Worm (Caenorhabditis elegans) whole organism, L3 larva: ENCODE results near the gene inso-1.

Experiments
- R02D3.7 ChIP-seq: fragments of 150-350 bp; optimal IDR thresholded peaks from 2 replicates; lab custom pipeline; 2014; ENCODE audit warnings: missing biosample characterization, missing genetic modification characterization
- ZK546.5 ChIP-seq: sonication (generic microtip); optimal IDR thresholded peaks from 2 replicates; lab custom pipeline; 2017; ENCODE audit warnings: missing biosample characterization, missing genetic modification characterization
- aly-2 ChIP-seq: fragments of 150-350 bp; optimal IDR thresholded peaks from 2 replicates; lab custom pipeline; 2014; ENCODE audit warnings: missing biosample characterization, missing genetic modification characterization
- ama-1 ChIP-seq: fragments of 150-350 bp; optimal IDR thresholded peaks from 2 replicates; lab custom pipeline; 2018
- ceh-82 ChIP-seq: fragments of 150-350 bp; optimal IDR thresholded peaks from 2 replicates; lab custom pipeline; 2014; ENCODE audit warnings: missing biosample characterization, missing genetic modification characterization
- ceh-9 ChIP-seq: sonication (generic microtip); optimal IDR thresholded peaks from 2 replicates; lab custom pipeline; 2018; ENCODE audit warnings: missing biosample characterization, missing genetic modification characterization
- egl-27 ChIP-seq: sonication (generic microtip); optimal IDR thresholded peaks from 4 replicates; lab custom pipeline; 2017; ENCODE audit warnings: missing biosample characterization, missing genetic modification reagents, missing genetic modification characterization
- egl-5 ChIP-seq: fragments of 150-350 bp; optimal IDR thresholded peaks from 2 replicates; lab custom pipeline; 2017; ENCODE audit warnings: missing biosample characterization, missing genetic modification reagents, missing genetic modification characterization, inconsistent platforms
- elt-2 ChIP-seq: sonication (generic microtip); optimal IDR thresholded peaks from 2 replicates; lab custom pipeline; 2016; ENCODE audit warnings: missing genetic modification reagents, mild to moderate bottlenecking, missing genetic modification characterization, missing compliant biosample characterization
- elt-3 ChIP-seq, 3 experiments: fragments of 150-350 bp in 1 of 3; sonication (generic microtip) in 2 of 3; optimal IDR thresholded peaks; 2 replicates in 2 of 3; 4 replicates in 1 of 3; lab custom pipeline; 2014 to 2017; ENCODE audit warnings: missing biosample characterization in 3 of 3, missing genetic modification characterization in 3 of 3
- eor-1 ChIP-seq, 2 experiments: fragments of 150-350 bp; optimal IDR thresholded peaks; 2 replicates each; lab custom pipeline; 2014 to 2018; ENCODE audit warnings: missing biosample characterization in 2 of 2, missing genetic modification characterization in 2 of 2
- fkh-10 ChIP-seq: sonication (generic microtip); optimal IDR thresholded peaks from 2 replicates; lab custom pipeline; 2017; ENCODE audit warnings: missing biosample characterization, missing genetic modification reagents, missing genetic modification characterization
- fkh-2 ChIP-seq: fragments of 150-350 bp; optimal IDR thresholded peaks from 2 replicates; lab custom pipeline; 2014; ENCODE audit warnings: missing biosample characterization, missing genetic modification reagents, missing genetic modification characterization
- fos-1 ChIP-seq: fragments of 150-350 bp; optimal IDR thresholded peaks from 2 replicates; lab custom pipeline; 2014; ENCODE audit warnings: missing biosample characterization, missing genetic modification characterization
- lin-15B ChIP-seq: fragments of 150-350 bp; optimal IDR thresholded peaks from 2 replicates; lab custom pipeline; 2014; ENCODE audit warnings: missing biosample characterization, missing genetic modification characterization
- lsy-12 ChIP-seq: sonication (generic microtip); optimal IDR thresholded peaks from 2 replicates; lab custom pipeline; 2016; ENCODE audit warnings: mild to moderate bottlenecking, missing genetic modification characterization, missing compliant biosample characterization
- mdl-1 ChIP-seq: fragments of 150-350 bp; optimal IDR thresholded peaks from 2 replicates; lab custom pipeline; 2014; ENCODE audit warnings: missing biosample characterization, missing genetic modification characterization
- mml-1 ChIP-seq: fragments of 150-350 bp; sonication (generic microtip); optimal IDR thresholded peaks from 3 replicates; lab custom pipeline; 2014; ENCODE audit warnings: missing biosample characterization, missing genetic modification characterization
- nfya-1 ChIP-seq: sonication (generic microtip); optimal IDR thresholded peaks from 2 replicates; lab custom pipeline; 2017; ENCODE audit warnings: missing genetic modification characterization, mild to moderate bottlenecking, missing compliant biosample characterization, antibody characterized with exemption, moderate library complexity; ENCODE audit not compliant: insufficient read depth
- nhr-11 ChIP-seq: fragments of 150-350 bp; optimal IDR thresholded peaks from 2 replicates; lab custom pipeline; 2014; ENCODE audit warnings: missing biosample characterization, missing genetic modification characterization
- nhr-12 ChIP-seq: fragments of 150-350 bp; optimal IDR thresholded peaks from 2 replicates; lab custom pipeline; 2014; ENCODE audit warnings: missing biosample characterization, missing genetic modification characterization
- nhr-23 ChIP-seq: fragments of 150-350 bp; optimal IDR thresholded peaks from 2 replicates; lab custom pipeline; 2014; ENCODE audit warnings: missing biosample characterization, missing genetic modification reagents, missing genetic modification characterization
- nhr-237 ChIP-seq: fragments of 150-350 bp; optimal IDR thresholded peaks from 2 replicates; lab custom pipeline; 2014; ENCODE audit warnings: missing biosample characterization, missing genetic modification characterization
- nhr-25 ChIP-seq: sonication (generic microtip); optimal IDR thresholded peaks from 2 replicates; lab custom pipeline; 2017; ENCODE audit warnings: missing biosample characterization, missing genetic modification characterization
- nhr-28 ChIP-seq: fragments of 150-350 bp; optimal IDR thresholded peaks from 2 replicates; lab custom pipeline; 2014; ENCODE audit warnings: missing biosample characterization, missing genetic modification characterization
- nhr-43 ChIP-seq: sonication (generic microtip); optimal IDR thresholded peaks from 2 replicates; lab custom pipeline; 2016; ENCODE audit warnings: mild to moderate bottlenecking, missing genetic modification characterization, missing compliant biosample characterization; ENCODE audit not compliant: poor library complexity, severe bottlenecking
- nhr-67 ChIP-seq: fragments of 150-350 bp; optimal IDR thresholded peaks from 2 replicates; lab custom pipeline; 2014; ENCODE audit warnings: missing biosample characterization, missing genetic modification characterization
- nhr-76 ChIP-seq: fragments of 150-350 bp; sonication (generic microtip); optimal IDR thresholded peaks from 5 replicates; lab custom pipeline; 2014; ENCODE audit warnings: missing biosample characterization, missing genetic modification characterization
- pha-4 ChIP-seq: fragments of 150-350 bp; optimal IDR thresholded peaks from 2 replicates; lab custom pipeline; 2014; ENCODE audit warnings: missing biosample characterization, missing genetic modification reagents, missing genetic modification characterization
- pqm-1 ChIP-seq: fragments of 150-350 bp; optimal IDR thresholded peaks from 2 replicates; lab custom pipeline; 2017; ENCODE audit warnings: missing biosample characterization, missing genetic modification characterization, inconsistent platforms
- sea-2 ChIP-seq: fragments of 150-350 bp; sonication (generic microtip); optimal IDR thresholded peaks from 4 replicates; lab custom pipeline; 2014; ENCODE audit warnings: missing biosample characterization, missing genetic modification reagents, missing genetic modification characterization
- snpc-4 ChIP-seq: fragments of 150-350 bp; optimal IDR thresholded peaks from 2 replicates; lab custom pipeline; 2014; ENCODE audit warnings: missing biosample characterization, missing genetic modification characterization
- unc-62 ChIP-seq: fragments of 150-350 bp; sonication (generic microtip); optimal IDR thresholded peaks from 4 replicates; lab custom pipeline; 2014; ENCODE audit warnings: missing biosample characterization, missing genetic modification reagents, missing genetic modification characterization
- ztf-11 ChIP-seq: fragments of 150-350 bp; optimal IDR thresholded peaks from 2 replicates; lab custom pipeline; 2014; ENCODE audit warnings: missing biosample characterization, missing genetic modification characterization

inso-1 gene

DNA sequence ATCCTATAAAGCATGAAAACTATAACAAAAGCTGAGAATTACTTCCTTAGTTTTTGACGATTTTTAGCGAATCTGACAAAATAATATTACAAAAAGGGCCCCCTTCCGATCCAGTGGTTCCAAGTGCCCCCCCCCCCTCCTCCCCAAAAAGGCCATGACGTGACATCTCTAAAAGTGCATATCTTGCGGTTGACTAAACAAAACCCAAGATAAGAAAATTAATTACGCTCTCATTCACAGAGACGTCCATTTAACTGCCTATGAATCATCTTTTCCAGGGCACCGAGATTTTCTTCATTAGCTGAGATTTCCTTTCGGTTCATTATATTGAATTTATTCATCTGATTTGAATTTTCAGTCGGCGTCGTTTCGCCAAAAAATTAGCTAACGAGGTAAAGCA, at the start of gene inso-1:
Gene inso-1, plus strand, starts transcription at position 301 of the 400 bp plus-strand sequence.
- TF ChIP-seq sea-2 (GFP tag; lab: Kevin White, UChicago) (no peak), ama-1 (lab: Kevin White, UChicago) (no peak), ceh-9 (tag; lab: Kevin White, UChicago) (no peak)

DNA sequence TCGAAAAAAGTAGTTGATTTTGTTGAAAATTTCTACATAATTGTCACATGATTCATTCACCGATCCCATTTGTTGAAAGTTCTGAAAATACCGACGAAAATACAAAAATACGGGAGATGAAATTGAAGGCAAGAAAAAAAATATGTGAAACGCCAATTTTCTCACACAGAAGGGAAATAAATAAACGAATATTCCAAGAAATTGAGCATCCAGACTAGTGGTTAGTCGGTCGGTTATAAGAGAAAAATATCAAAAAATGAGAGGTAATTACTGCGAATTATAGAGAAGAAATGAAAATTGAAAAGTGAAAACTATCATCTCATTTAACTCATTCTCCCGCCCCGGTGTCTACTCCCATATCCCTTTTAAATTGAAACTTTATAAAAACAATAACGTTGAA, 44.4 kb upstream of the inso-1 start, which contains the start of gene npr-11:
Gene npr-11, minus strand, starts transcription at position 101 of the 400 bp plus-strand sequence.
- TF ChIP-seq unc-62 (GFP tag; lab: Kevin White, UChicago): no peak
- no peak for TF ChIP-seq ama-1 (lab: Kevin White, UChicago)
- no peak for TF ChIP-seq nhr-25
- no peak for TF ChIP-seq ztf-11 (tag; lab: Kevin White, UChicago)
- TF ChIP-seq ZK546.5 (tag; lab: Kevin White, UChicago): no peak
- no peak for TF ChIP-seq elt-2 (tag; lab: Kevin White, UChicago)
- TF ChIP-seq pha-4 (tag; lab: Kevin White, UChicago): no peak
- TF ChIP-seq fos-1: no peak
- TF ChIP-seq ceh-82 (tag; lab: Kevin White, UChicago): no peak
- TF ChIP-seq snpc-4 (tag; lab: Kevin White, UChicago): no peak
- TF ChIP-seq, all 47 proteins: peak for 0

DNA sequence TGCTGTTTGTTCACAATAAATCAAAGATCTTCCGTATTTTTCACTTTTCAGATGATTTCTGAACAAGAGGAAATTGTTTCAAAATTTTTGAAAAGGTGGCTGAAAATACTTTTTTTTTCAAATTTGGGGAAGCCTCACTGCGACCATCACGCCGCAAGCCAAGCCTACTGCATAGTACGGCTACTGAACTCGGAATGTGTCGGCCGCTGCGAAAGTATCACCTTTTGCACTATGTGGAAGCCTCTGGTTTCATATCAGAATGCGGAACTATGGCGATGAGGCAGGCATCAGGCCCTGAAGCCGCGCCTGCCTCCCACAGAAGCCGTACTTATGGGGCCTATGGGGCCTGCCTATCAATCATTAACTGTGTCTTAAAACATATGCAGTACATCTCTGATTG, 42.3 kb upstream of the inso-1 start:
- TF ChIP-seq fos-1 (no peak), unc-62 (GFP tag; lab: Kevin White, UChicago) (no peak), ceh-9 (tag; lab: Kevin White, UChicago) (no peak), pha-4 (tag; lab: Kevin White, UChicago) (no peak), ceh-82 (tag; lab: Kevin White, UChicago) (no peak)

DNA sequence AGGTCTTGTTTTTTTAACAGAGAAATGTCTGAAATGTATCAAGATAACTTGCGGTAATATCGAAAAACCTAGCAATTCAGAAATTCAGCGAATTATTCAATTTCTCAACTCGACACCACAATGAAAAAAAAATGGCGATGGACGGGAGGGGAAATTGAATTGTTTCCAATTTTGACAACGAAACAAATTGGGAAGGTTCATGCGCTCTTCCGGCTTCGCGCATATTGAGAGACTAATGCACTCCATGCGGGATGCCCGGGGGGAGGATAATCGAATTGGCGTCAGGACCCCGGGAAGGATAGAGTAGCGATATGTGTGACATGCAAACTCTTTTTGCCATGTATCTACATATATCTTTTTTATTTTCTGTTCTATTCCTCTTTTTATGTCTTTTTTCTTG, 34.6 kb upstream of the inso-1 start:
- no peak for TF ChIP-seq ama-1 (lab: Kevin White, UChicago)
- no peak for TF ChIP-seq snpc-4 (tag; lab: Kevin White, UChicago)
- TF ChIP-seq R02D3.7 (tag; lab: Kevin White, UChicago): no peak
- no peak for TF ChIP-seq ztf-11 (tag; lab: Kevin White, UChicago)
- TF ChIP-seq elt-2 (tag; lab: Kevin White, UChicago): no peak
- no peak for TF ChIP-seq aly-2
- TF ChIP-seq nfya-1 (tag; lab: Kevin White, UChicago): no peak
- no peak for TF ChIP-seq fkh-2 (tag; lab: Kevin White, UChicago)
- TF ChIP-seq eor-1 (tag; optimal IDR thresholded peaks at IDR 0.05; lab: Kevin White, UChicago): no peak
- TF ChIP-seq mml-1 (tag; lab: Kevin White, UChicago): no peak
- no peak for TF ChIP-seq nhr-76 (tag; lab: Kevin White, UChicago)
- no peak for TF ChIP-seq nhr-43 (tag; lab: Kevin White, UChicago)
- TF ChIP-seq lsy-12: no peak
- TF ChIP-seq nhr-12 (tag; lab: Kevin White, UChicago): no peak
- TF ChIP-seq pqm-1 (tag; lab: Kevin White, UChicago): no peak
- TF ChIP-seq ceh-9 (tag; lab: Kevin White, UChicago): no peak
- TF ChIP-seq lin-15B: no peak
- TF ChIP-seq elt-3 (tag; optimal IDR thresholded peaks at IDR 0.05; lab: Kevin White, UChicago): no peak
- no peak for TF ChIP-seq egl-5 (tag; lab: Kevin White, UChicago)

DNA sequence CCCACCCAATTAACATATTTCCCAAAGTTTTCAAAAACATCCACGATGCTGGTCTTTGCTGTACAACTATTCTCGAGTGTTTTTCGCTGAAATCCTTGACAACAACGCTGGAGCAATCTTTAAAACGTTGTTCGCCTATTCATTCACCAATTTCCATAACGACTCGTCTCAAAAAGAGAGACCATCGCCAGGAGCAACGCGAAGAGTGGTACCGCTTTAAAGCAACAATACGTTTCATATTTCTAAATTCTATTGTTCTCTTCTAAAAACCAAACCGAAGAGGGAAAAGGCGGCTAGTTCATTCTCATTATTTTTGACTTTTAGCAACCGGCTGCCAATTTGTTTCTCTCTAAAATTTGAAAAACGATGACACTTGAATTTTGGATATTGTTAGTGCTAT, 29.4 kb upstream of the inso-1 start, which contains the start of gene C25G6.1:
Gene C25G6.1, plus strand, starts transcription at position 301 of the 400 bp plus-strand sequence.
- TF ChIP-seq nhr-11: no peak
- TF ChIP-seq egl-27 (tag; lab: Kevin White, UChicago): no peak
- TF ChIP-seq fkh-10 (GFP tag; lab: Kevin White, UChicago): no peak
- TF ChIP-seq pqm-1 (tag; lab: Kevin White, UChicago): no peak
- TF ChIP-seq nhr-237 (tag; lab: Kevin White, UChicago): no peak
- TF ChIP-seq unc-62 (GFP tag; lab: Kevin White, UChicago): no peak
- TF ChIP-seq mdl-1: no peak
- no peak for TF ChIP-seq ama-1 (lab: Kevin White, UChicago)
- no peak for TF ChIP-seq nhr-28
- no peak for TF ChIP-seq sea-2 (GFP tag; lab: Kevin White, UChicago)
- no peak for TF ChIP-seq nhr-67 (tag; lab: Kevin White, UChicago)
- no peak for TF ChIP-seq lin-15B
- no peak for TF ChIP-seq nhr-23 (tag; lab: Kevin White, UChicago)
